Worm (Caenorhabditis elegans) whole organism, young adult: ENCODE results near the gene F47B10.6.

Experiments
- F33H1.4 ChIP-seq: fragments of 200-800 bp; sonication (Bioruptor generic); IDR thresholded peaks from 2 replicates; pipeline ENCODE4 v1.3.6; 2022; ENCODE audit warnings: missing genetic modification reagents, missing genetic modification characterization, missing compliant biosample characterization
- ama-1 ChIP-seq, 3 experiments: fragments of 150-350 bp in 1 of 3; sonication (generic microtip) in 2 of 3; optimal IDR thresholded peaks; 2 replicates each; lab custom pipeline; 2014 to 2018; ENCODE audit warnings: missing biosample characterization in 2 of 3, missing genetic modification characterization in 2 of 3, missing genetic modification reagents in 2 of 3
- ceh-79 ChIP-seq: sonication (generic microtip); optimal IDR thresholded peaks from 2 replicates; lab custom pipeline; 2017; ENCODE audit warnings: mild to moderate bottlenecking, missing genetic modification characterization, missing compliant biosample characterization
- efl-1 ChIP-seq: fragments of 150-350 bp; optimal IDR thresholded peaks from 2 replicates; lab custom pipeline; 2014; ENCODE audit warnings: missing biosample characterization, missing genetic modification reagents, missing genetic modification characterization
- lin-40 ChIP-seq: sonication (generic microtip); optimal IDR thresholded peaks from 2 replicates; lab custom pipeline; 2016; ENCODE audit warnings: missing genetic modification characterization, mild to moderate bottlenecking, missing compliant biosample characterization, missing genotype, missing genetic modification reagents
- snpc-3.4 ChIP-seq: sonication (generic microtip); optimal IDR thresholded peaks from 2 replicates; lab custom pipeline; 2017; ENCODE audit warnings: missing genetic modification characterization, mild to moderate bottlenecking, missing compliant biosample characterization, antibody characterized with exemption, moderate library complexity, missing genotype, missing genetic modification reagents
- unc-62 ChIP-seq: fragments of 150-350 bp; optimal IDR thresholded peaks from 2 replicates; lab custom pipeline; 2014; ENCODE audit warnings: missing biosample characterization, missing genetic modification reagents, missing genetic modification characterization
- ztf-6 ChIP-seq: fragments of 200-800 bp; sonication (Bioruptor generic); IDR thresholded peaks from 2 replicates; pipeline ENCODE4 v1.3.6; 2022; ENCODE audit warnings: missing genetic modification reagents, missing genetic modification characterization, missing compliant biosample characterization

ce11 chrX:10838550-10838949 lies 49.8 kb upstream of the F47B10.6 start, which contains the start of gene plc-1:
- TF ChIP-seq efl-1 (GFP tag; lab: Kevin White, UChicago) (no peak), ceh-79 (tag; lab: Kevin White, UChicago) (no peak), unc-62 (GFP tag; lab: Kevin White, UChicago) (no peak), ama-1 (optimal IDR thresholded peaks at IDR 0.05; lab: Kevin White, UChicago) (no peak), ama-1 (GFP tag; optimal IDR thresholded peaks at IDR 0.05; lab: Kevin White, UChicago) (no peak), lin-40 (no peak), F33H1.4 (no peak), snpc-3.4 (tag; lab: Kevin White, UChicago) (no peak), ztf-6 (GFP tag; lab: Robert Waterston, UW) (no peak)
